Fruit fly (Drosophila melanogaster) whole organism, embryonic: Measurements from ENCODE around the gene CG17097.

ENCODE experiments used
- Ada2b ChIP-seq: fragments of 200-800 bp; sonication (Bioruptor generic); IDR thresholded peaks from 2 replicates; pipeline ENCODE4 v1.3.6; 2022; ENCODE audit warnings: missing biosample characterization, missing genetic modification characterization
- B-H1 ChIP-seq: fragments of 200-800 bp; sonication (Bioruptor generic); IDR thresholded peaks from 3 replicates; pipeline ENCODE4 v1.3.6; 2022; ENCODE audit warnings: missing biosample characterization, missing genetic modification characterization
- CG11093 ChIP-seq: fragments of 200-800 bp; sonication (Bioruptor generic); IDR thresholded peaks from 3 replicates; pipeline ENCODE4 v1.3.6; 2022; ENCODE audit warnings: missing biosample characterization, missing genetic modification characterization
- CG12299 ChIP-seq: fragments of 200-800 bp; sonication (Bioruptor generic); optimal IDR thresholded peaks from 2 replicates; lab custom pipeline; 2018; ENCODE audit warnings: missing biosample characterization, mild to moderate bottlenecking, missing genetic modification characterization
- CG14050 ChIP-seq: fragments of 200-800 bp; sonication (Bioruptor generic); IDR thresholded peaks from 3 replicates; pipeline ENCODE4 v1.3.6; 2022; ENCODE audit warnings: missing biosample characterization, missing genetic modification characterization
- CG1647 ChIP-seq: fragments of 200-800 bp; sonication (Bioruptor generic); optimal IDR thresholded peaks from 3 replicates; lab custom pipeline; 2016; ENCODE audit warnings: missing biosample characterization, missing genetic modification characterization
- CG17361 ChIP-seq: fragments of 200-800 bp; sonication (Bioruptor generic); IDR thresholded peaks from 3 replicates; pipeline ENCODE4 v1.3.6; 2022; ENCODE audit warnings: missing biosample characterization, missing genetic modification characterization
- CG1792 ChIP-seq: fragments of 200-800 bp; sonication (Bioruptor generic); optimal IDR thresholded peaks from 2 replicates; lab custom pipeline; 2016; ENCODE audit warnings: missing biosample characterization, missing genetic modification characterization
- CG18262 ChIP-seq: fragments of 200-800 bp; optimal IDR thresholded peaks from 3 replicates; lab custom pipeline; 2019; ENCODE audit warnings: missing biosample characterization, mild to moderate bottlenecking, missing genetic modification characterization, moderate library complexity
- CG2120 ChIP-seq: fragments of 200-800 bp; sonication (Bioruptor generic); optimal IDR thresholded peaks from 3 replicates; lab custom pipeline; 2016; ENCODE audit warnings: missing biosample characterization, missing genetic modification characterization
- CG4404 ChIP-seq: fragments of 200-800 bp; sonication (Bioruptor generic); IDR thresholded peaks from 2 replicates; pipeline ENCODE4 v1.3.6; 2022; ENCODE audit warnings: missing biosample characterization, missing genetic modification characterization
- CG6254 ChIP-seq: fragments of 200-800 bp; sonication (Bioruptor generic); optimal IDR thresholded peaks from 3 replicates; lab custom pipeline; 2017; ENCODE audit warnings: mild to moderate bottlenecking, missing biosample characterization, missing genetic modification reagents, missing genetic modification characterization
- CG6654 ChIP-seq: fragments of 200-800 bp; sonication (Bioruptor generic); optimal IDR thresholded peaks from 2 replicates; lab custom pipeline; 2017; ENCODE audit warnings: missing biosample characterization, mild to moderate bottlenecking, missing genetic modification characterization
- CG6813 ChIP-seq: fragments of 200-800 bp; sonication (Bioruptor generic); optimal IDR thresholded peaks from 2 replicates; lab custom pipeline; 2017; ENCODE audit warnings: missing biosample characterization, missing genetic modification characterization, mild to moderate bottlenecking, moderate library complexity, missing genetic modification reagents
- CG6854 ChIP-seq: fragments of 200-800 bp; sonication (Bioruptor generic); optimal IDR thresholded peaks from 3 replicates; lab custom pipeline; 2017; ENCODE audit warnings: missing biosample characterization, mild to moderate bottlenecking, missing genetic modification characterization
- CG7963 ChIP-seq: fragments of 200-800 bp; sonication (Bioruptor generic); IDR thresholded peaks from 3 replicates; pipeline ENCODE4 v1.3.6; 2022; ENCODE audit warnings: missing biosample characterization, missing genetic modification characterization; ENCODE audit not compliant: partially characterized antibody
- CG8089 ChIP-seq: fragments of 200-800 bp; sonication (Bioruptor generic); optimal IDR thresholded peaks from 3 replicates; lab custom pipeline; 2016; ENCODE audit warnings: missing biosample characterization, missing genetic modification characterization
- CG8478 ChIP-seq: fragments of >200 bp; optimal IDR thresholded peaks from 2 replicates; lab custom pipeline; 2018
- Chrac-16 ChIP-seq: fragments of 200-800 bp; sonication (Bioruptor generic); optimal IDR thresholded peaks from 3 replicates; lab custom pipeline; 2016; ENCODE audit warnings: missing biosample characterization, missing genetic modification characterization
- Dad ChIP-seq: fragments of 200-800 bp; sonication (Bioruptor generic); optimal IDR thresholded peaks from 3 replicates; lab custom pipeline; 2016; ENCODE audit warnings: missing biosample characterization, missing genetic modification characterization
- Doc3 ChIP-seq: fragments of 200-800 bp; sonication (Bioruptor generic); IDR thresholded peaks from 3 replicates; pipeline ENCODE4 v1.3.6; 2022; ENCODE audit warnings: missing biosample characterization, missing genetic modification characterization; ENCODE audit not compliant: partially characterized antibody
- Dref ChIP-seq: fragments of 200-800 bp; sonication (Bioruptor generic); IDR thresholded peaks from 2 replicates; pipeline ENCODE4 v1.3.6; 2022; ENCODE audit warnings: missing biosample characterization, missing genetic modification characterization
- E2f1 ChIP-seq: fragments of 200-800 bp; sonication (Bioruptor generic); IDR thresholded peaks from 2 replicates; pipeline ENCODE4 v1.3.6; 2022; ENCODE audit warnings: missing biosample characterization, missing genetic modification characterization
- Max ChIP-seq: fragments of 200-800 bp; sonication (Bioruptor generic); optimal IDR thresholded peaks from 2 replicates; lab custom pipeline; 2016; ENCODE audit warnings: missing biosample characterization, mild to moderate bottlenecking, missing genetic modification characterization
- Oli ChIP-seq: fragments of 200-800 bp; sonication (Bioruptor generic); optimal IDR thresholded peaks from 2 replicates; lab custom pipeline; 2018; ENCODE audit warnings: missing biosample characterization, mild to moderate bottlenecking, missing genetic modification characterization, moderate library complexity
- Poxn ChIP-seq: fragments of 200-800 bp; sonication (Bioruptor generic); IDR thresholded peaks from 2 replicates; pipeline ENCODE4 v1.3.6; 2022; ENCODE audit warnings: missing biosample characterization, missing genetic modification characterization
- Six4 ChIP-seq: fragments of 200-800 bp; sonication (Bioruptor generic); optimal IDR thresholded peaks from 2 replicates; lab custom pipeline; 2016; ENCODE audit warnings: missing biosample characterization, missing genetic modification characterization
- Sox100B ChIP-seq: fragments of 200-800 bp; sonication (Bioruptor generic); optimal IDR thresholded peaks from 3 replicates; lab custom pipeline; 2018; ENCODE audit warnings: missing biosample characterization, mild to moderate bottlenecking, missing genetic modification characterization
- Sry-δ ChIP-seq: fragments of 200-800 bp; sonication (Bioruptor generic); optimal IDR thresholded peaks from 2 replicates; lab custom pipeline; 2016; ENCODE audit warnings: missing biosample characterization, missing genetic modification characterization
- Ssrp ChIP-seq: fragments of 200-800 bp; sonication (Bioruptor generic); optimal IDR thresholded peaks from 2 replicates; lab custom pipeline; 2018; ENCODE audit warnings: missing biosample characterization, mild to moderate bottlenecking, missing genetic modification characterization, moderate library complexity
- Trl ChIP-seq, 3 experiments: fragments of >200 bp in 2 of 3; fragments of 200-800 bp in 1 of 3; sonication (Bioruptor generic) in 1 of 3; optimal IDR thresholded peaks; 2 replicates in 1 of 3; 3 replicates in 2 of 3; lab custom pipeline; 2016 to 2017; ENCODE audit warnings: missing biosample characterization in 1 of 3, missing genetic modification characterization in 1 of 3
- bcd ChIP-seq: fragments of 200-800 bp; sonication (Bioruptor generic); optimal IDR thresholded peaks from 2 replicates; lab custom pipeline; 2017; ENCODE audit warnings: missing biosample characterization, mild to moderate bottlenecking, missing genetic modification characterization
- btn ChIP-seq: fragments of 200-800 bp; sonication (Bioruptor generic); optimal IDR thresholded peaks from 2 replicates; lab custom pipeline; 2016; ENCODE audit warnings: missing biosample characterization, missing genetic modification characterization
- croc ChIP-seq: fragments of 200-800 bp; sonication (Bioruptor generic); conservative IDR thresholded peaks from 3 replicates; pipeline ENCODE4 v1.3.6; 2022; ENCODE audit warnings: missing biosample characterization, missing genetic modification characterization
- gcm ChIP-seq: fragments of 200-800 bp; sonication (Bioruptor generic); optimal IDR thresholded peaks from 2 replicates; lab custom pipeline; 2019; ENCODE audit warnings: missing biosample characterization, mild to moderate bottlenecking, missing genetic modification characterization, moderate library complexity
- grau ChIP-seq: fragments of 200-800 bp; optimal IDR thresholded peaks from 3 replicates; lab custom pipeline; 2019; ENCODE audit warnings: missing biosample characterization, mild to moderate bottlenecking, missing genetic modification characterization, moderate library complexity
- hkb ChIP-seq, 2 experiments: fragments of 200-800 bp in 1 of 2; fragments of >200 bp in 1 of 2; sonication (Bioruptor generic) in 1 of 2; IDR thresholded peaks in 1 of 2; optimal IDR thresholded peaks in 1 of 2; 2 replicates each; pipeline versions ENCODE4 v1.3.6 to Lab custom; 2017 to 2022; ENCODE audit warnings: missing biosample characterization in 1 of 2, missing genetic modification characterization in 1 of 2
- jumu ChIP-seq: fragments of 200-800 bp; sonication (Bioruptor generic); optimal IDR thresholded peaks from 3 replicates; lab custom pipeline; 2016; ENCODE audit warnings: missing biosample characterization, missing genetic modification characterization
- oc ChIP-seq: fragments of 200-800 bp; sonication (Bioruptor generic); optimal IDR thresholded peaks from 2 replicates; lab custom pipeline; 2018; ENCODE audit warnings: missing biosample characterization, mild to moderate bottlenecking, missing genetic modification characterization, moderate library complexity
- p53 ChIP-seq: fragments of 200-800 bp; sonication (Bioruptor generic); optimal IDR thresholded peaks from 2 replicates; lab custom pipeline; 2016; ENCODE audit warnings: missing biosample characterization, missing genetic modification characterization
- pan ChIP-seq, 4 experiments: fragments of >200 bp in 3 of 4; fragments of 200-800 bp in 1 of 4; sonication (Bioruptor generic) in 1 of 4; optimal IDR thresholded peaks in 3 of 4; IDR thresholded peaks in 1 of 4; 2 replicates each; pipeline versions ENCODE4 v1.3.6 to Lab custom; 2017 to 2022; ENCODE audit warnings: missing biosample characterization in 2 of 4, missing genetic modification characterization in 2 of 4, mixed read lengths in 1 of 4
- peb ChIP-seq: fragments of 200-800 bp; sonication (Bioruptor generic); IDR thresholded peaks from 2 replicates; pipeline ENCODE4 v1.3.6; 2022; ENCODE audit warnings: missing biosample characterization, missing genetic modification characterization
- pum ChIP-seq: fragments of 200-800 bp; sonication (Bioruptor generic); optimal IDR thresholded peaks from 2 replicates; lab custom pipeline; 2016; ENCODE audit warnings: missing biosample characterization, missing genetic modification characterization
- schlank ChIP-seq: fragments of 200-800 bp; sonication (Bioruptor generic); optimal IDR thresholded peaks from 2 replicates; lab custom pipeline; 2018; ENCODE audit warnings: missing biosample characterization, mild to moderate bottlenecking, missing genetic modification characterization
- sd ChIP-seq: fragments of 200-800 bp; sonication (Bioruptor generic); optimal IDR thresholded peaks from 3 replicates; lab custom pipeline; 2018; ENCODE audit warnings: missing biosample characterization, mild to moderate bottlenecking, missing genetic modification characterization, moderate library complexity
- slp2 ChIP-seq: fragments of 200-800 bp; sonication (Bioruptor generic); optimal IDR thresholded peaks from 2 replicates; lab custom pipeline; 2016; ENCODE audit warnings: missing biosample characterization, missing genetic modification characterization
- ssp ChIP-seq: fragments of 200-800 bp; sonication (Bioruptor generic); IDR thresholded peaks from 2 replicates; pipeline ENCODE4 v1.3.6; 2022; ENCODE audit warnings: missing biosample characterization, missing genetic modification characterization
- sug ChIP-seq: fragments of 200-800 bp; optimal IDR thresholded peaks from 2 replicates; lab custom pipeline; 2019; ENCODE audit warnings: missing biosample characterization, mild to moderate bottlenecking, missing genetic modification characterization, moderate library complexity
- unpg ChIP-seq: fragments of 200-800 bp; sonication (Bioruptor generic); optimal IDR thresholded peaks from 3 replicates; lab custom pipeline; 2018; ENCODE audit warnings: missing biosample characterization, mild to moderate bottlenecking, missing genetic modification characterization, moderate library complexity
- z ChIP-seq: fragments of 200-800 bp; sonication (Bioruptor generic); IDR thresholded peaks from 3 replicates; pipeline ENCODE4 v1.3.6; 2022; ENCODE audit warnings: missing biosample characterization, missing genetic modification characterization

CG17097 gene

dm6 chr2L:10665603-10666002 is 19.4 kb downstream of the CG17097 start (continued):
- peak; percentile 58; the same call in 1 of the 2 replicates for TF ChIP-seq peb (GFP tag; lab: Robert Waterston, UW)
- TF ChIP-seq CG4404 (GFP tag; lab: Robert Waterston, UW), result peak; percentile 56
- TF ChIP-seq ssp, result peak; percentile 77
- TF ChIP-seq croc, result peak; percentile 53; the same call in 1 of the 3 replicates
- TF ChIP-seq Chrac-16 (GFP tag; lab: Kevin White, UChicago), result peak; percentile 83
- peak; percentile 66 for TF ChIP-seq CG18262 (tag; lab: Kevin White, UChicago)
- peak; percentile 77 for TF ChIP-seq bcd (GFP tag; lab: Kevin White, UChicago)
- TF ChIP-seq z, result no peak
- peak; percentile 48 for TF ChIP-seq gcm (GFP tag; lab: Kevin White, UChicago)
- TF ChIP-seq CG17361 (GFP tag; lab: Robert Waterston, UW), result peak; percentile 74
- peak; percentile 58 for TF ChIP-seq slp2 (GFP tag; lab: Kevin White, UChicago)
- no peak for TF ChIP-seq CG6254 (GFP tag; lab: Kevin White, UChicago)
- no peak for TF ChIP-seq CG12299 (tag; lab: Kevin White, UChicago)
- TF ChIP-seq Ssrp (tag; lab: Kevin White, UChicago), result peak; percentile 61
- TF ChIP-seq CG1647, result peak; percentile 65
- peak; percentile 53 for TF ChIP-seq Six4 (GFP tag; lab: Kevin White, UChicago)
- TF ChIP-seq btn (GFP tag; lab: Kevin White, UChicago), result peak; percentile 14
- peak; percentile 92 for TF ChIP-seq Ada2b (GFP tag; lab: Robert Waterston, UW)
- TF ChIP-seq oc (tag; lab: Kevin White, UChicago), result peak; percentile 57
- peak; percentile 87 for TF ChIP-seq unpg (GFP tag; lab: Kevin White, UChicago)
- TF ChIP-seq Dad (GFP tag; lab: Kevin White, UChicago), result peak; percentile 68
- TF ChIP-seq CG6654 (GFP tag; lab: Kevin White, UChicago), result peak; percentile 33
- peak; percentile 87 for TF ChIP-seq CG14050 (GFP tag; lab: Robert Waterston, UW)
- no peak for TF ChIP-seq Dref
- TF ChIP-seq grau (tag; lab: Kevin White, UChicago), result peak; percentile 94
- peak; percentile 67 for TF ChIP-seq CG8089 (GFP tag; lab: Kevin White, UChicago)
- no peak for TF ChIP-seq CG8478 (lab: Kevin White, UChicago)
- peak; percentile 63 for TF ChIP-seq Sox100B (GFP tag; lab: Kevin White, UChicago)
- no peak for TF ChIP-seq Trl (optimal IDR thresholded peaks at IDR 0.05; lab: Kevin White, UChicago)
- TF ChIP-seq Trl (GFP tag; optimal IDR thresholded peaks at IDR 0.05; lab: Kevin White, UChicago), result peak; percentile 79
- peak; percentile 47 for TF ChIP-seq sug
- peak; percentile 6 for TF ChIP-seq schlank
- TF ChIP-seq jumu (GFP tag; lab: Kevin White, UChicago), result peak; percentile 64
- peak; percentile 84 for TF ChIP-seq Oli (tag; lab: Kevin White, UChicago)
- peak; percentile 48 for TF ChIP-seq Max (GFP tag; lab: Kevin White, UChicago)
- TF ChIP-seq CG11093 (GFP tag; lab: Robert Waterston, UW), result peak; percentile 73
- TF ChIP-seq CG2120 (GFP tag; lab: Kevin White, UChicago), result peak; percentile 80
- TF ChIP-seq E2f1 (GFP tag; lab: Robert Waterston, UW), result peak; percentile 87
- TF ChIP-seq CG1792 (GFP tag; lab: Kevin White, UChicago), result peak; percentile 65
- peak; percentile 55 for TF ChIP-seq sd
- no peak for TF ChIP-seq pan (optimal IDR thresholded peaks at IDR 0.05; lab: Kevin White, UChicago)
- peak in 1 of 2 experiments; percentile 93 for TF ChIP-seq pan (GFP tag; optimal IDR thresholded peaks at IDR 0.05 in 1 of 2, IDR thresholded peaks at IDR 0.05 in 1 of 2)
- peak; percentile 82 for TF ChIP-seq pum (GFP tag; lab: Kevin White, UChicago)
- TF ChIP-seq p53, result no peak
- no peak for TF ChIP-seq hkb (optimal IDR thresholded peaks at IDR 0.05; lab: Kevin White, UChicago)
- TF ChIP-seq hkb (GFP tag; IDR thresholded peaks at IDR 0.05; lab: Robert Waterston, UW), result peak; percentile 95
- no peak for TF ChIP-seq Doc3 (GFP tag; lab: Robert Waterston, UW)
- TF ChIP-seq B-H1 (GFP tag; lab: Robert Waterston, UW), result peak; percentile 61
- TF ChIP-seq CG6854 (GFP tag; lab: Kevin White, UChicago), result no peak
- TF ChIP-seq CG6813 (GFP tag; lab: Kevin White, UChicago), result peak; percentile 48
- 0 out of 2 replicates have a peak, but pooled peaks have one; percentile 22 for TF ChIP-seq Poxn (GFP tag; lab: Robert Waterston, UW)
- TF ChIP-seq Sry-δ (GFP tag; lab: Kevin White, UChicago), result peak; percentile 38
- no peak for TF ChIP-seq CG7963 (GFP tag; lab: Robert Waterston, UW)
